Fruit fly (Drosophila melanogaster): ENCODE results near the gene Taf10.

Taf10 gene

dm6 chr2L:2767627-2768026, at the start of gene Taf10, which contains the start of gene Taf10b:
Gene Taf10 (plus strand): TSS chr2L:2767890.
Gene Taf10b (minus strand): TSS chr2L:2767845.
- no peak for TF ChIP-seq Dll (optimal IDR thresholded peaks at IDR 0.05)
- no peak for TF ChIP-seq pan (optimal IDR thresholded peaks at IDR 0.05)
- no peak for TF ChIP-seq CG8478 (optimal IDR thresholded peaks at IDR 0.05)
- no peak for TF ChIP-seq usp (GFP tag; optimal IDR thresholded peaks at IDR 0.05)
- TF ChIP-seq EcR (GFP tag; optimal IDR thresholded peaks at IDR 0.05) = no peak
- no peak for TF ChIP-seq psq (optimal IDR thresholded peaks at IDR 0.05)

- TF ChIP-seq pan (optimal IDR thresholded peaks at IDR 0.05) (no peak), CG8478 (optimal IDR thresholded peaks at IDR 0.05) (no peak), Dll (optimal IDR thresholded peaks at IDR 0.05) (no peak), usp (GFP tag; optimal IDR thresholded peaks at IDR 0.05) (no peak), EcR (GFP tag; optimal IDR thresholded peaks at IDR 0.05) (no peak), psq (optimal IDR thresholded peaks at IDR 0.05) (no peak)
These were observed 47.3 kb upstream of the Taf10 start for dm6 chr2L:2720368-2720767.

- no peak for TF ChIP-seq usp (GFP tag; optimal IDR thresholded peaks at IDR 0.05)
These were observed 46.4 kb upstream of the Taf10 start for dm6 chr2L:2721317-2721716.

dm6 chr2L:2723100-2723499, 44.6 kb upstream of the Taf10 start:
- no peak for TF ChIP-seq CG8478 (optimal IDR thresholded peaks at IDR 0.05)
- no peak for TF ChIP-seq usp (GFP tag; optimal IDR thresholded peaks at IDR 0.05)
- no peak for TF ChIP-seq psq (optimal IDR thresholded peaks at IDR 0.05)
- TF ChIP-seq pan (optimal IDR thresholded peaks at IDR 0.05) = no peak
- TF ChIP-seq EcR (GFP tag; optimal IDR thresholded peaks at IDR 0.05) = no peak
- no peak for TF ChIP-seq Dll (optimal IDR thresholded peaks at IDR 0.05)

- TF ChIP-seq CG8478 (optimal IDR thresholded peaks at IDR 0.05) (no peak), psq (optimal IDR thresholded peaks at IDR 0.05) (no peak), usp (GFP tag; optimal IDR thresholded peaks at IDR 0.05) (no peak), Dll (optimal IDR thresholded peaks at IDR 0.05) (no peak), pan (optimal IDR thresholded peaks at IDR 0.05) (no peak), EcR (GFP tag; optimal IDR thresholded peaks at IDR 0.05) (no peak)
These were observed 43.2 kb upstream of the Taf10 start for dm6 chr2L:2724459-2724858.

- TF ChIP-seq Dll (optimal IDR thresholded peaks at IDR 0.05) (no peak), psq (optimal IDR thresholded peaks at IDR 0.05) (no peak), pan (optimal IDR thresholded peaks at IDR 0.05) (no peak), EcR (GFP tag; optimal IDR thresholded peaks at IDR 0.05) (no peak), usp (GFP tag; optimal IDR thresholded peaks at IDR 0.05) (no peak), CG8478 (optimal IDR thresholded peaks at IDR 0.05) (no peak)
These were observed 42.3 kb upstream of the Taf10 start, which contains the start of gene CG31689 for dm6 chr2L:2725374-2725773. Gene CG31689 (plus strand): TSS chr2L:2725674.

dm6 chr2L:2727364-2727763, 40.3 kb upstream of the Taf10 start:
- TF ChIP-seq usp (GFP tag; optimal IDR thresholded peaks at IDR 0.05) (no peak), psq (optimal IDR thresholded peaks at IDR 0.05) (no peak), EcR (GFP tag; optimal IDR thresholded peaks at IDR 0.05) (no peak), CG8478 (optimal IDR thresholded peaks at IDR 0.05) (no peak), pan (optimal IDR thresholded peaks at IDR 0.05) (no peak), Dll (optimal IDR thresholded peaks at IDR 0.05) (no peak)

- TF ChIP-seq psq (optimal IDR thresholded peaks at IDR 0.05) (no peak), CG8478 (optimal IDR thresholded peaks at IDR 0.05) (no peak), Dll (optimal IDR thresholded peaks at IDR 0.05) (no peak), EcR (GFP tag; optimal IDR thresholded peaks at IDR 0.05) (no peak), usp (GFP tag; optimal IDR thresholded peaks at IDR 0.05) (no peak), pan (optimal IDR thresholded peaks at IDR 0.05) (no peak)
These were observed 39.9 kb upstream of the Taf10 start for dm6 chr2L:2727812-2728211.

- TF ChIP-seq psq (optimal IDR thresholded peaks at IDR 0.05) (no peak), pan (optimal IDR thresholded peaks at IDR 0.05) (no peak), CG8478 (optimal IDR thresholded peaks at IDR 0.05) (no peak), Dll (optimal IDR thresholded peaks at IDR 0.05) (no peak), usp (GFP tag; optimal IDR thresholded peaks at IDR 0.05) (no peak), EcR (GFP tag; optimal IDR thresholded peaks at IDR 0.05) (no peak)
These were observed 39.1 kb upstream of the Taf10 start for dm6 chr2L:2728577-2728976.

- TF ChIP-seq Dll (optimal IDR thresholded peaks at IDR 0.05) (no peak), CG8478 (optimal IDR thresholded peaks at IDR 0.05) (no peak), usp (GFP tag; optimal IDR thresholded peaks at IDR 0.05) (no peak), psq (optimal IDR thresholded peaks at IDR 0.05) (no peak)
These were observed 37.8 kb upstream of the Taf10 start for dm6 chr2L:2729882-2730281.

- TF ChIP-seq psq (optimal IDR thresholded peaks at IDR 0.05) = no peak
- no peak for TF ChIP-seq pan (optimal IDR thresholded peaks at IDR 0.05)
- TF ChIP-seq EcR (GFP tag; optimal IDR thresholded peaks at IDR 0.05) = no peak
- no peak for TF ChIP-seq CG8478 (optimal IDR thresholded peaks at IDR 0.05)
- TF ChIP-seq Dll (optimal IDR thresholded peaks at IDR 0.05) = no peak
- no peak for TF ChIP-seq usp (GFP tag; optimal IDR thresholded peaks at IDR 0.05)
These were observed 36.9 kb upstream of the Taf10 start for dm6 chr2L:2730756-2731155.

dm6 chr2L:2731370-2732138, 36.1 kb upstream of the Taf10 start:
- no peak for TF ChIP-seq EcR (GFP tag; optimal IDR thresholded peaks at IDR 0.05)
- TF ChIP-seq usp (GFP tag; optimal IDR thresholded peaks at IDR 0.05) = no peak
- TF ChIP-seq psq (optimal IDR thresholded peaks at IDR 0.05) = no peak
- no peak for TF ChIP-seq Dll (optimal IDR thresholded peaks at IDR 0.05)
- TF ChIP-seq pan (optimal IDR thresholded peaks at IDR 0.05) = no peak
- TF ChIP-seq CG8478 (optimal IDR thresholded peaks at IDR 0.05) = no peak

Data from whole organism.